Worm (Caenorhabditis elegans) whole organism, mixed stage, embryonic: ENCODE results near the gene srh-130.

Experiments used
- M03D4.4 ChIP-seq: sonication (generic microtip); optimal IDR thresholded peaks from 2 replicates; lab custom pipeline; 2017; ENCODE audit warnings: mild to moderate bottlenecking, missing genetic modification characterization, missing compliant biosample characterization
- bed-3 ChIP-seq: fragments of 200-800 bp; sonication (Bioruptor generic); optimal IDR thresholded peaks from 3 replicates; lab custom pipeline; 2018; ENCODE audit warnings: mild to moderate bottlenecking, missing genetic modification characterization, moderate library complexity, missing compliant biosample characterization
- blmp-1 ChIP-seq: fragments of 150-350 bp; optimal IDR thresholded peaks from 2 replicates; lab custom pipeline; 2014; ENCODE audit warnings: missing biosample characterization, missing genetic modification characterization
- ceh-39 ChIP-seq: fragments of 150-350 bp; optimal IDR thresholded peaks from 2 replicates; lab custom pipeline; 2014; ENCODE audit warnings: missing biosample characterization, missing genetic modification characterization
- ceh-43 ChIP-seq: fragments of 200-800 bp; sonication (Bioruptor generic); optimal IDR thresholded peaks from 2 replicates; lab custom pipeline; 2018; ENCODE audit warnings: mild to moderate bottlenecking, missing genetic modification characterization, moderate library complexity, missing compliant biosample characterization
- ceh-83 ChIP-seq: fragments of 200-800 bp; sonication (Bioruptor generic); optimal IDR thresholded peaks from 2 replicates; lab custom pipeline; 2018; ENCODE audit warnings: mild to moderate bottlenecking, missing genetic modification characterization, missing compliant biosample characterization
- ces-1 ChIP-seq: fragments of 150-350 bp; optimal IDR thresholded peaks from 2 replicates; lab custom pipeline; 2014; ENCODE audit warnings: missing biosample characterization, missing genetic modification reagents, missing genetic modification characterization
- drap-1 ChIP-seq: fragments of 200-800 bp; sonication (Bioruptor generic); optimal IDR thresholded peaks from 3 replicates; lab custom pipeline; 2018; ENCODE audit warnings: mild to moderate bottlenecking, missing genetic modification characterization, missing compliant biosample characterization
- elt-1 ChIP-seq: sonication (generic microtip); optimal IDR thresholded peaks from 2 replicates; lab custom pipeline; 2017; ENCODE audit warnings: missing genetic modification characterization, mild to moderate bottlenecking, missing compliant biosample characterization, antibody characterized with exemption, moderate library complexity, borderline replicate concordance; ENCODE audit not compliant: insufficient read depth
- elt-3 ChIP-seq: fragments of 150-350 bp; optimal IDR thresholded peaks from 2 replicates; lab custom pipeline; 2014; ENCODE audit warnings: missing biosample characterization, missing genetic modification characterization
- flh-1 ChIP-seq: fragments of 200-800 bp; sonication (Bioruptor generic); optimal IDR thresholded peaks from 2 replicates; lab custom pipeline; 2018; ENCODE audit warnings: mild to moderate bottlenecking, missing genetic modification characterization, moderate library complexity, missing compliant biosample characterization
- hlh-1 ChIP-seq: fragments of 150-350 bp; optimal IDR thresholded peaks from 2 replicates; lab custom pipeline; 2014; ENCODE audit warnings: missing biosample characterization, missing genetic modification reagents, missing genetic modification characterization
- lin-13 ChIP-seq: fragments of 150-350 bp; optimal IDR thresholded peaks from 2 replicates; lab custom pipeline; 2014; ENCODE audit warnings: missing biosample characterization, missing genetic modification characterization
- lsy-2 ChIP-seq: fragments of 150-350 bp; optimal IDR thresholded peaks from 2 replicates; lab custom pipeline; 2014; ENCODE audit warnings: missing biosample characterization, missing genetic modification characterization
- mab-5 ChIP-seq: fragments of 150-350 bp; optimal IDR thresholded peaks from 2 replicates; lab custom pipeline; 2014; ENCODE audit warnings: missing biosample characterization, missing genetic modification characterization
- mep-1 ChIP-seq: fragments of 150-350 bp; optimal IDR thresholded peaks from 2 replicates; lab custom pipeline; 2017; ENCODE audit warnings: missing biosample characterization, missing genetic modification reagents, missing genetic modification characterization, inconsistent platforms
- nhr-2 ChIP-seq: fragments of 150-350 bp; optimal IDR thresholded peaks from 2 replicates; lab custom pipeline; 2014; ENCODE audit warnings: missing biosample characterization, missing genetic modification characterization
- nhr-28 ChIP-seq: fragments of 150-350 bp; optimal IDR thresholded peaks from 2 replicates; lab custom pipeline; 2014; ENCODE audit warnings: missing biosample characterization, missing genetic modification characterization
- pha-4 ChIP-seq: fragments of 150-350 bp; optimal IDR thresholded peaks from 2 replicates; lab custom pipeline; 2018; ENCODE audit warnings: missing biosample characterization, missing genetic modification reagents, missing genetic modification characterization
- sem-2 ChIP-seq: fragments of 200-800 bp; sonication (Bioruptor generic); optimal IDR thresholded peaks from 2 replicates; lab custom pipeline; 2018; ENCODE audit warnings: mild to moderate bottlenecking, missing genetic modification characterization, missing compliant biosample characterization
- snpc-4 ChIP-seq: fragments of 150-350 bp; optimal IDR thresholded peaks from 2 replicates; lab custom pipeline; 2014; ENCODE audit warnings: missing biosample characterization, missing genetic modification characterization
- sptf-1 ChIP-seq: sonication (generic microtip); optimal IDR thresholded peaks from 2 replicates; lab custom pipeline; 2017; ENCODE audit warnings: mild to moderate bottlenecking, missing genetic modification characterization, moderate library complexity, missing compliant biosample characterization
- tbx-8 ChIP-seq: fragments of 200-800 bp; sonication (Bioruptor generic); optimal IDR thresholded peaks from 2 replicates; lab custom pipeline; 2018; ENCODE audit warnings: mild to moderate bottlenecking, missing genetic modification characterization, moderate library complexity, missing compliant biosample characterization
- unc-39 ChIP-seq: fragments of 150-350 bp; optimal IDR thresholded peaks from 2 replicates; lab custom pipeline; 2014; ENCODE audit warnings: missing biosample characterization, missing genetic modification characterization
- unc-62 ChIP-seq: fragments of 150-350 bp; optimal IDR thresholded peaks from 2 replicates; lab custom pipeline; 2014; ENCODE audit warnings: missing biosample characterization, missing genetic modification reagents, missing genetic modification characterization
- zip-8 ChIP-seq: fragments of 150-350 bp; optimal IDR thresholded peaks from 2 replicates; lab custom pipeline; 2014; ENCODE audit warnings: missing biosample characterization, missing genetic modification characterization
- ztf-11 ChIP-seq: fragments of 150-350 bp; optimal IDR thresholded peaks from 2 replicates; lab custom pipeline; 2014; ENCODE audit warnings: missing biosample characterization, missing genetic modification characterization

The srh-130 gene

ce11 chrV:5150880-5151279, at the start of gene srh-130:
Gene srh-130, plus strand, starts transcription at chrV:5151180.
- TF ChIP-seq M03D4.4 (no peak), lsy-2 (tag; lab: Kevin White, UChicago) (no peak), lin-13 (tag; lab: Kevin White, UChicago) (no peak), zip-8 (tag; lab: Kevin White, UChicago) (no peak)

ce11 chrV:5102017-5102416, 49.0 kb upstream of the srh-130 start, which contains the start of gene srab-1:
Gene srab-1, minus strand, starts transcription at chrV:5102117.
- TF ChIP-seq elt-3 (tag; lab: Kevin White, UChicago): no peak
- TF ChIP-seq ceh-39 (tag; lab: Kevin White, UChicago): no peak
- TF ChIP-seq, all 35 proteins: peak for 0

ce11 chrV:5104934-5105333, 46.0 kb upstream of the srh-130 start, which contains the start of gene srab-2:
Gene srab-2, minus strand, starts transcription at chrV:5105034.
- no peak for TF ChIP-seq sptf-1
- TF ChIP-seq tbx-8 (GFP tag; lab: Kevin White, UChicago): no peak
- no peak for TF ChIP-seq elt-1 (tag; lab: Kevin White, UChicago)
- TF ChIP-seq unc-39 (tag; lab: Kevin White, UChicago): no peak
- no peak for TF ChIP-seq unc-62 (GFP tag; lab: Kevin White, UChicago)
- no peak for TF ChIP-seq ces-1 (GFP tag; lab: Kevin White, UChicago)
- no peak for TF ChIP-seq ztf-11 (tag; lab: Kevin White, UChicago)
- no peak for TF ChIP-seq elt-3 (tag; lab: Kevin White, UChicago)
- TF ChIP-seq nhr-28 (tag; lab: Kevin White, UChicago): no peak
- no peak for TF ChIP-seq flh-1 (GFP tag; lab: Kevin White, UChicago)
- no peak for TF ChIP-seq ceh-83 (GFP tag; lab: Kevin White, UChicago)
- no peak for TF ChIP-seq blmp-1 (tag; lab: Kevin White, UChicago)

ce11 chrV:5107816-5108215, 43.2 kb upstream of the srh-130 start, which contains the start of gene srab-3:
Gene srab-3, minus strand, starts transcription at chrV:5107916.
- TF ChIP-seq pha-4 (no peak), lin-13 (tag; lab: Kevin White, UChicago) (no peak), mep-1 (tag; lab: Kevin White, UChicago) (no peak), M03D4.4 (no peak), nhr-28 (tag; lab: Kevin White, UChicago) (no peak), elt-3 (tag; lab: Kevin White, UChicago) (no peak)
- TF ChIP-seq, all 35 proteins: peak for 0

- no peak for TF ChIP-seq elt-3 (tag; lab: Kevin White, UChicago)
- no peak for TF ChIP-seq tbx-8 (GFP tag; lab: Kevin White, UChicago)
- TF ChIP-seq drap-1 (GFP tag; lab: Kevin White, UChicago): no peak
- no peak for TF ChIP-seq nhr-2 (tag; lab: Kevin White, UChicago)
- no peak for TF ChIP-seq hlh-1
- TF ChIP-seq ceh-39 (tag; lab: Kevin White, UChicago): no peak
- TF ChIP-seq unc-39 (tag; lab: Kevin White, UChicago): no peak
- TF ChIP-seq elt-1 (tag; lab: Kevin White, UChicago): no peak
- TF ChIP-seq ceh-43 (GFP tag; lab: Kevin White, UChicago): no peak
- no peak for TF ChIP-seq M03D4.4
- TF ChIP-seq mab-5 (tag; lab: Kevin White, UChicago): no peak
Measured at ce11 chrV:5110684-5111083, 40.3 kb upstream of the srh-130 start, which contains the start of gene ugt-63. Gene ugt-63, minus strand, starts transcription at chrV:5110772.

- TF ChIP-seq lin-13 (tag; lab: Kevin White, UChicago) (no peak), ces-1 (GFP tag; lab: Kevin White, UChicago) (no peak), ceh-83 (GFP tag; lab: Kevin White, UChicago) (no peak)
- TF ChIP-seq, all 35 proteins: peak for 0
Measured at ce11 chrV:5113654-5114053, 37.3 kb upstream of the srh-130 start, which contains the start of gene C04F5.8. Gene C04F5.8, minus strand, starts transcription at chrV:5113754.

- TF ChIP-seq ceh-43 (GFP tag; lab: Kevin White, UChicago) (no peak), sem-2 (GFP tag; lab: Kevin White, UChicago) (no peak), lin-13 (tag; lab: Kevin White, UChicago) (no peak), snpc-4 (tag; lab: Kevin White, UChicago) (no peak), ceh-83 (GFP tag; lab: Kevin White, UChicago) (no peak), bed-3 (GFP tag; lab: Kevin White, UChicago) (no peak), M03D4.4 (no peak)
Measured at ce11 chrV:5119109-5119508, 31.9 kb upstream of the srh-130 start, which contains the start of gene C04F5.9. Gene C04F5.9, minus strand, starts transcription at chrV:5119209.
